Worm (Caenorhabditis elegans) whole organism, young adult: ENCODE results near the gene lin-54.

Source experiments
- B0019.2 ChIP-seq: fragments of 200-800 bp; sonication (Bioruptor generic); conservative IDR thresholded peaks from 2 replicates; pipeline ENCODE4 v1.3.6; 2022; ENCODE audit warnings: missing genetic modification reagents, missing genetic modification characterization, missing compliant biosample characterization
- F22D6.2 ChIP-seq: sonication (generic microtip); optimal IDR thresholded peaks from 2 replicates; lab custom pipeline; 2016; ENCODE audit warnings: mild to moderate bottlenecking, missing genetic modification characterization, missing compliant biosample characterization
- F23B12.7 ChIP-seq: sonication (generic microtip); optimal IDR thresholded peaks from 2 replicates; lab custom pipeline; 2017; ENCODE audit warnings: missing genetic modification characterization, mild to moderate bottlenecking, missing compliant biosample characterization, antibody characterized with exemption, moderate library complexity; ENCODE audit not compliant: insufficient read depth
- F37B4.10 ChIP-seq: fragments of 200-800 bp; sonication (Bioruptor generic); IDR thresholded peaks from 2 replicates; pipeline ENCODE4 v1.3.6; 2022; ENCODE audit warnings: missing genetic modification characterization, missing compliant biosample characterization
- F39B2.1 ChIP-seq: fragments of 200-800 bp; sonication (Bioruptor generic); IDR thresholded peaks from 2 replicates; pipeline ENCODE4 v1.3.6; 2022; ENCODE audit warnings: missing genetic modification reagents, missing genetic modification characterization, missing compliant biosample characterization
- F55B11.4 ChIP-seq: sonication (generic microtip); optimal IDR thresholded peaks from 2 replicates; lab custom pipeline; 2016; ENCODE audit warnings: missing compliant biosample characterization, missing genetic modification characterization, borderline replicate concordance; ENCODE audit not compliant: insufficient read depth
- F57A8.1 ChIP-seq: fragments of 200-800 bp; sonication (Bioruptor generic); optimal IDR thresholded peaks from 2 replicates; lab custom pipeline; 2018; ENCODE audit warnings: mild to moderate bottlenecking, missing genetic modification characterization, moderate library complexity, missing compliant biosample characterization
- F57C9.4 ChIP-seq: sonication (generic microtip); optimal IDR thresholded peaks from 2 replicates; lab custom pipeline; 2017; ENCODE audit warnings: mild to moderate bottlenecking, missing genetic modification characterization, missing compliant biosample characterization
- K12H6.12 ChIP-seq: fragments of 200-800 bp; sonication (Bioruptor generic); optimal IDR thresholded peaks from 2 replicates; lab custom pipeline; 2018; ENCODE audit warnings: mild to moderate bottlenecking, missing genetic modification characterization, missing compliant biosample characterization
- T26A5.8 ChIP-seq: sonication (generic microtip); optimal IDR thresholded peaks from 2 replicates; lab custom pipeline; 2016; ENCODE audit warnings: missing genetic modification characterization, missing compliant biosample characterization
- Y56A3A.18 ChIP-seq: fragments of 200-800 bp; sonication (Bioruptor generic); IDR thresholded peaks from 2 replicates; pipeline ENCODE4 v1.3.6; 2022; ENCODE audit warnings: missing genetic modification reagents, missing genetic modification characterization, missing compliant biosample characterization
- Y95B8A.8 ChIP-seq: fragments of 200-800 bp; sonication (Bioruptor generic); IDR thresholded peaks from 2 replicates; pipeline ENCODE4 v1.3.6; 2022; ENCODE audit warnings: missing genetic modification reagents, missing genetic modification characterization, missing compliant biosample characterization
- ZK185.1 ChIP-seq: sonication (generic microtip); optimal IDR thresholded peaks from 2 replicates; lab custom pipeline; 2016; ENCODE audit warnings: mild to moderate bottlenecking, missing genetic modification characterization, missing compliant biosample characterization; ENCODE audit not compliant: poor library complexity, severe bottlenecking
- aptf-2 ChIP-seq: fragments of 200-800 bp; sonication (Bioruptor generic); conservative IDR thresholded peaks from 2 replicates; pipeline ENCODE4 v1.3.6; 2022; ENCODE audit warnings: missing genetic modification reagents, missing genetic modification characterization, missing compliant biosample characterization
- aptf-3 ChIP-seq: fragments of 200-800 bp; sonication (Bioruptor generic); IDR thresholded peaks from 2 replicates; pipeline ENCODE4 v1.3.6; 2022; ENCODE audit warnings: missing genetic modification characterization, missing compliant biosample characterization
- bed-2 ChIP-seq: fragments of 200-800 bp; sonication (Bioruptor generic); IDR thresholded peaks from 2 replicates; pipeline ENCODE4 v1.3.6; 2022; ENCODE audit warnings: missing genetic modification reagents, missing genetic modification characterization, missing compliant biosample characterization
- ceh-27 ChIP-seq: fragments of 200-800 bp; sonication (Bioruptor generic); optimal IDR thresholded peaks from 2 replicates; lab custom pipeline; 2018; ENCODE audit warnings: mild to moderate bottlenecking, missing genetic modification characterization, moderate library complexity, missing compliant biosample characterization
- ceh-40 ChIP-seq: fragments of 200-800 bp; sonication (Bioruptor generic); IDR thresholded peaks from 2 replicates; pipeline ENCODE4 v1.3.6; 2022; ENCODE audit warnings: missing genetic modification characterization, missing compliant biosample characterization
- ceh-58 ChIP-seq: fragments of 200-800 bp; sonication (Bioruptor generic); IDR thresholded peaks from 2 replicates; pipeline ENCODE4 v1.3.6; 2022; ENCODE audit warnings: missing genetic modification characterization, missing compliant biosample characterization
- chd-7 ChIP-seq: sonication (generic microtip); optimal IDR thresholded peaks from 2 replicates; lab custom pipeline; 2016; ENCODE audit warnings: mild to moderate bottlenecking, missing genetic modification characterization, moderate library complexity, missing compliant biosample characterization
- egrh-3 ChIP-seq: fragments of 200-800 bp; sonication (Bioruptor generic); IDR thresholded peaks from 2 replicates; pipeline ENCODE4 v1.3.6; 2022; ENCODE audit warnings: missing genetic modification reagents, missing genetic modification characterization, missing compliant biosample characterization
- ekl-4 ChIP-seq: fragments of 200-800 bp; sonication (Bioruptor generic); IDR thresholded peaks from 2 replicates; pipeline ENCODE4 v1.3.6; 2022; ENCODE audit warnings: missing genetic modification reagents, missing genetic modification characterization, missing compliant biosample characterization
- fkh-3 ChIP-seq: sonication (generic microtip); optimal IDR thresholded peaks from 2 replicates; lab custom pipeline; 2016; ENCODE audit warnings: mild to moderate bottlenecking, missing genetic modification characterization, missing compliant biosample characterization
- hlh-12 ChIP-seq: sonication (generic microtip); optimal IDR thresholded peaks from 2 replicates; lab custom pipeline; 2016; ENCODE audit warnings: missing genetic modification characterization, missing compliant biosample characterization
- hlh-26 ChIP-seq: fragments of 200-800 bp; sonication (Bioruptor generic); conservative IDR thresholded peaks from 2 replicates; pipeline ENCODE4 v1.3.6; 2022; ENCODE audit warnings: missing genetic modification reagents, missing genetic modification characterization, missing compliant biosample characterization
- hmg-20 ChIP-seq: fragments of 200-800 bp; sonication (Bioruptor generic); IDR thresholded peaks from 2 replicates; pipeline ENCODE4 v1.3.6; 2022; ENCODE audit warnings: missing genetic modification reagents, missing genetic modification characterization, missing compliant biosample characterization
- hrde-1 ChIP-seq: sonication (generic microtip); optimal IDR thresholded peaks from 2 replicates; lab custom pipeline; 2016; ENCODE audit warnings: missing genetic modification characterization, mild to moderate bottlenecking, missing compliant biosample characterization, moderate library complexity, missing genotype, missing genetic modification reagents, borderline replicate concordance
- madf-8 ChIP-seq: fragments of 200-800 bp; sonication (Bioruptor generic); conservative IDR thresholded peaks from 2 replicates; pipeline ENCODE4 v1.3.6; 2022; ENCODE audit warnings: missing genetic modification reagents, missing genetic modification characterization, missing compliant biosample characterization
- mcd-1 ChIP-seq: fragments of 200-800 bp; sonication (Bioruptor generic); IDR thresholded peaks from 2 replicates; pipeline ENCODE4 v1.3.6; 2022; ENCODE audit warnings: missing genetic modification reagents, missing genetic modification characterization, missing compliant biosample characterization
- mxl-1 ChIP-seq: sonication (generic microtip); optimal IDR thresholded peaks from 2 replicates; lab custom pipeline; 2016; ENCODE audit warnings: missing genetic modification characterization, missing compliant biosample characterization
- nfya-1 ChIP-seq: sonication (generic microtip); optimal IDR thresholded peaks from 2 replicates; lab custom pipeline; 2017; ENCODE audit warnings: antibody characterized with exemption, missing compliant biosample characterization, missing genetic modification characterization, borderline replicate concordance; ENCODE audit not compliant: insufficient read depth
- nfyb-1 ChIP-seq: fragments of 200-800 bp; sonication (Bioruptor generic); IDR thresholded peaks from 2 replicates; pipeline ENCODE4 v1.3.6; 2022; ENCODE audit warnings: missing genetic modification reagents, missing genetic modification characterization, missing compliant biosample characterization
- nhr-179 ChIP-seq: sonication (generic microtip); optimal IDR thresholded peaks from 2 replicates; lab custom pipeline; 2016; ENCODE audit warnings: mild to moderate bottlenecking, missing genetic modification characterization, missing compliant biosample characterization
- nhr-27 ChIP-seq: fragments of 200-800 bp; sonication (Bioruptor generic); optimal IDR thresholded peaks from 2 replicates; lab custom pipeline; 2018; ENCODE audit warnings: mild to moderate bottlenecking, missing genetic modification characterization, moderate library complexity, missing compliant biosample characterization
- rcor-1 ChIP-seq: fragments of 200-800 bp; sonication (Bioruptor generic); IDR thresholded peaks from 2 replicates; pipeline ENCODE4 v1.3.6; 2022; ENCODE audit warnings: missing genetic modification reagents, missing genetic modification characterization, missing compliant biosample characterization
- sdz-38 ChIP-seq: sonication (generic microtip); optimal IDR thresholded peaks from 2 replicates; lab custom pipeline; 2016; ENCODE audit warnings: missing genotype, missing genetic modification characterization, missing compliant biosample characterization
- sea-2 ChIP-seq: fragments of 200-800 bp; sonication (Bioruptor generic); IDR thresholded peaks from 2 replicates; pipeline ENCODE4 v1.3.6; 2022; ENCODE audit warnings: missing genetic modification characterization, missing compliant biosample characterization
- snpc-1.1 ChIP-seq: sonication (generic microtip); optimal IDR thresholded peaks from 2 replicates; lab custom pipeline; 2017; ENCODE audit warnings: missing genetic modification characterization, mild to moderate bottlenecking, missing compliant biosample characterization, antibody characterized with exemption, moderate library complexity, missing genotype, missing genetic modification reagents; ENCODE audit not compliant: insufficient read depth
- snpc-4 ChIP-seq, 5 experiments: fragments of 150-350 bp in 1 of 5; sonication (generic microtip) in 4 of 5; optimal IDR thresholded peaks; 2 replicates each; lab custom pipeline; 2014 to 2018; ENCODE audit warnings: missing genetic modification characterization in 5 of 5, missing biosample characterization in 3 of 5, antibody characterized with exemption in 2 of 5, mild to moderate bottlenecking in 2 of 5, missing compliant biosample characterization in 2 of 5, missing genotype in 2 of 5, moderate library complexity in 2 of 5, missing genetic modification reagents in 1 of 5
- tbp1 ChIP-seq: fragments of 200-800 bp; sonication (Bioruptor generic); optimal IDR thresholded peaks from 2 replicates; lab custom pipeline; 2018; ENCODE audit warnings: mild to moderate bottlenecking, missing genetic modification characterization, missing compliant biosample characterization
- unc-130 ChIP-seq: sonication (generic microtip); optimal IDR thresholded peaks from 2 replicates; lab custom pipeline; 2016; ENCODE audit warnings: missing genetic modification reagents, missing genetic modification characterization, missing compliant biosample characterization
- unc-62 ChIP-seq: fragments of 150-350 bp; optimal IDR thresholded peaks from 2 replicates; lab custom pipeline; 2014; ENCODE audit warnings: missing biosample characterization, missing genetic modification reagents, missing genetic modification characterization
- zfh-2 ChIP-seq: fragments of 200-800 bp; sonication (Bioruptor generic); conservative IDR thresholded peaks from 2 replicates; pipeline ENCODE4 v1.3.6; 2022; ENCODE audit warnings: missing genetic modification reagents, missing genetic modification characterization, missing compliant biosample characterization

The lin-54 gene

DNA sequence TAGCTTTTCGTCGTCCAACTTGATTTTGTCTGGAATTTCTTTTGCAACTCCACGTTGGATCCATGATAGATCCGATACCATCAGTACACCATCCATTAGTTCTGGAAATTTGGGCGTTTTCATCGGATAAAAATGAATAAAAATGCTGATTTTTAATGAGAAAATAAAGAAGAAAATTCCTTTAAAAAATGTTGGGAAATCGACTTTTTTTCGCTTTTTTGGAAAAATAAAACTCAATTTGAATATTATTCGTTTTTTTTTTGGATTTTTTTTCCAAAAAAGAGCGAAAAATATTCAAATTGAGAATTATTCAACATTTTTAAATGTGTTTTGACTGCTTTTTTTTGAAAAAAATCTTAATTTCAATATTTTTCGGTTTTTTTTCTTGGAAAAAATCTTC is 4.4 kb upstream of the lin-54 start, which contains the start of gene pwp-1:
TSS of gene pwp-1 (minus strand) at position 101 of the 400 bp plus-strand sequence.
- TF ChIP-seq hrde-1 (no peak), mcd-1 (GFP tag; lab: Robert Waterston, UW) (no peak), nfya-1 (tag; lab: Kevin White, UChicago) (no peak), egrh-3 (no peak), F57A8.1 (GFP tag; lab: Kevin White, UChicago) (no peak)

DNA sequence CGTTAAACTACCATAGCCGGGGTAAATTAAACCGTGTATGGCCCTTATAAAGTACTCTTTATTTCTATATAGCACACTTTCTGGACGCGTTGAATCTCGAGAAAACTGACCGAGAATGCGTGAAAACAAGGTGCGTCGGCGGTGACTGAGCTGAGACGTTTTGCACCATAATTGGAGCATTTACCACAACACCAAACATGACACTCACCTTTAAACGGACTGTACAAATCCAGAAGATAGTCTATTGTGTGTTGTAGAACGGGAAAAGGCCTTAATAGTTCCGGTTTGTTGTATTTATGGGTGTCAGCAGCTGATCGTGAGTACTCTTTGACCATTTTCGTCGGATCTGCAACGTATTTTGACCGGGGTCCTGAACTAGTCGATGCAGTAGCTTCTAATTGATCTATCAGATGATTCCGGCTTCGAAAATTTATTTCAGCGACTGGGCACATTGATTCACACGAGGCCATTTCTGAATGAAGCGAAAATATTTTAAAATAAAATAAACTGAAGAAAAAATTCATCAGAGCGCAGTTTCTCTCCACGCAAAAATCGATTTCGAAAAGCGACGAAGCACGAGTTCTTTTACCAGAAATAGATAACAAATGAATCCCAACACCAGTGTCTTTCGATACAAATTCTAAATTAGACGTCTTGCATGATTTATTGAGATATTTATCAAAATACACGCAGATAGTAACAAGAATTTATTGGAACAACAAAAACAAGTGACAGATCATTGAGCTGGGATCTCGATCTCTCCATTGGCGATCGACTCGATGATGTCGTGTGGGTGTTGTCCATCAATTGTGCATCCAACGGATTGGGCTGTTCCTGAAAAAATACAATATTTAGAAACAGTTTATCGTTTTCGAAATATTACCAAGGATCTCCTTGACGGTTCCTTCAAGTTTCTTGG is 1.6 kb upstream of the lin-54 start, which contains the start of gene tag-115:
TSS of gene tag-115 (minus strand) at position 472 of the 919 bp plus-strand sequence.
- TF ChIP-seq nhr-179 (no peak), snpc-1.1 (tag; lab: Kevin White, UChicago) (peak; percentile 22), aptf-2 (GFP tag; lab: Robert Waterston, UW) (no peak), F22D6.2 (tag; lab: Kevin White, UChicago) (no peak), F39B2.1 (peak; percentile 80; the same call in 1 of the 2 replicates), Y56A3A.18 (GFP tag; lab: Robert Waterston, UW) (no peak), F57C9.4 (tag; lab: Kevin White, UChicago) (no peak), nhr-27 (tag; lab: Kevin White, UChicago) (no peak), F23B12.7 (tag; lab: Kevin White, UChicago) (peak; percentile 46), zfh-2 (no peak), bed-2 (GFP tag; lab: Robert Waterston, UW) (no peak), aptf-3 (no peak), F37B4.10 (GFP tag; lab: Robert Waterston, UW) (no peak), Y95B8A.8 (GFP tag; lab: Robert Waterston, UW) (peak; percentile 64), mxl-1 (tag; lab: Kevin White, UChicago) (peak; percentile 41), sdz-38 (tag; lab: Kevin White, UChicago) (no peak), ceh-40 (GFP tag; lab: Robert Waterston, UW) (no peak), fkh-3 (peak; percentile 49), chd-7 (tag; lab: Kevin White, UChicago) (no peak), B0019.2 (GFP tag; lab: Robert Waterston, UW) (no peak), hmg-20 (0 out of 2 replicates have a peak, but pooled peaks have one; percentile 18), T26A5.8 (tag; lab: Kevin White, UChicago) (no peak), hlh-26 (GFP tag; lab: Robert Waterston, UW) (no peak), madf-8 (GFP tag; lab: Robert Waterston, UW) (no peak; the same call in 1 of the 2 replicates), ekl-4 (peak; percentile 70), snpc-4 (GFP tag; optimal IDR thresholded peaks at IDR 0.05; lab: Kevin White, UChicago) (peak; percentile 83), snpc-4 (tag; optimal IDR thresholded peaks at IDR 0.05; lab: Kevin White, UChicago) (peak in 3 of 4 experiments; percentile 56 to 69 (median 64)), mcd-1 (GFP tag; lab: Robert Waterston, UW) (peak; percentile 66), nfyb-1 (GFP tag; lab: Robert Waterston, UW) (peak; percentile 82), F55B11.4 (no peak), unc-130 (GFP tag; lab: Kevin White, UChicago) (peak; percentile 63), hlh-12 (tag; lab: Kevin White, UChicago) (no peak), unc-62 (GFP tag; lab: Kevin White, UChicago) (no peak), ZK185.1 (tag; lab: Kevin White, UChicago) (peak; percentile 60), sea-2 (GFP tag; lab: Robert Waterston, UW) (no peak), K12H6.12 (no peak), rcor-1 (GFP tag; lab: Robert Waterston, UW) (peak; percentile 50), tbp1 (GFP tag; lab: Kevin White, UChicago) (peak; percentile 69), ceh-58 (peak; percentile 36; the same call in 1 of the 2 replicates), ceh-27 (no peak)
